Worm (Caenorhabditis elegans): Measurements from ENCODE around the gene ZK1248.20.

ce11 chrII:5820282-5820762, 3.9 kb downstream of the ZK1248.20 start, which contains the start of gene ehs-1:
- TF ChIP-seq tbx-7 (tag; optimal IDR thresholded peaks at IDR 0.05) (no peak), pag-3 (tag; optimal IDR thresholded peaks at IDR 0.05; ENCODE audit: borderline replicate concordance) (no peak), F13H6.1 (tag; optimal IDR thresholded peaks at IDR 0.05) (no peak), unc-86 (tag; optimal IDR thresholded peaks at IDR 0.05) (no peak), lim-6 (tag; optimal IDR thresholded peaks at IDR 0.05) (no peak), rnt-1 (tag; optimal IDR thresholded peaks at IDR 0.05) (no peak)
